Worm (Caenorhabditis elegans) whole organism, young adult: ENCODE results near the gene Y68A4B.3.

ENCODE experiments used
- F10E7.11 ChIP-seq: sonication (generic microtip); optimal IDR thresholded peaks from 2 replicates; lab custom pipeline; 2017; ENCODE audit warnings: mild to moderate bottlenecking, missing genetic modification characterization, moderate library complexity, missing compliant biosample characterization
- F49E8.2 ChIP-seq: sonication (generic microtip); optimal IDR thresholded peaks from 3 replicates; lab custom pipeline; 2017; ENCODE audit warnings: missing genetic modification characterization, mild to moderate bottlenecking, missing compliant biosample characterization, antibody characterized with exemption, moderate library complexity; ENCODE audit not compliant: insufficient read depth
- akir-1 ChIP-seq: fragments of 200-800 bp; sonication (Bioruptor generic); optimal IDR thresholded peaks from 2 replicates; lab custom pipeline; 2018; ENCODE audit warnings: mild to moderate bottlenecking, missing genetic modification characterization, moderate library complexity, missing compliant biosample characterization
- ama-1 ChIP-seq, 3 experiments: fragments of 150-350 bp in 1 of 3; sonication (generic microtip) in 2 of 3; optimal IDR thresholded peaks; 2 replicates each; lab custom pipeline; 2014 to 2018; ENCODE audit warnings: missing biosample characterization in 2 of 3, missing genetic modification characterization in 2 of 3, missing genetic modification reagents in 2 of 3
- athp-1 ChIP-seq: sonication (generic microtip); optimal IDR thresholded peaks from 2 replicates; lab custom pipeline; 2017; ENCODE audit warnings: mild to moderate bottlenecking, missing genetic modification characterization, missing compliant biosample characterization
- ceh-100 ChIP-seq: fragments of 200-800 bp; sonication (Bioruptor generic); IDR thresholded peaks from 2 replicates; pipeline ENCODE4 v1.3.6; 2022; ENCODE audit warnings: missing genetic modification reagents, missing genetic modification characterization, missing compliant biosample characterization
- ceh-58 ChIP-seq: fragments of 200-800 bp; sonication (Bioruptor generic); IDR thresholded peaks from 2 replicates; pipeline ENCODE4 v1.3.6; 2022; ENCODE audit warnings: missing genetic modification characterization, missing compliant biosample characterization
- him-1 ChIP-seq: sonication (generic microtip); optimal IDR thresholded peaks from 2 replicates; lab custom pipeline; 2016; ENCODE audit warnings: missing genotype, missing genetic modification reagents, missing genetic modification characterization, missing compliant biosample characterization
- madf-8 ChIP-seq: fragments of 200-800 bp; sonication (Bioruptor generic); conservative IDR thresholded peaks from 2 replicates; pipeline ENCODE4 v1.3.6; 2022; ENCODE audit warnings: missing genetic modification reagents, missing genetic modification characterization, missing compliant biosample characterization
- unc-62 ChIP-seq: fragments of 150-350 bp; optimal IDR thresholded peaks from 2 replicates; lab custom pipeline; 2014; ENCODE audit warnings: missing biosample characterization, missing genetic modification reagents, missing genetic modification characterization
- ztf-25 ChIP-seq: fragments of 200-800 bp; sonication (Bioruptor generic); IDR thresholded peaks from 2 replicates; pipeline ENCODE4 v1.3.6; 2022; ENCODE audit warnings: missing genetic modification reagents, missing genetic modification characterization, missing compliant biosample characterization

DNA sequence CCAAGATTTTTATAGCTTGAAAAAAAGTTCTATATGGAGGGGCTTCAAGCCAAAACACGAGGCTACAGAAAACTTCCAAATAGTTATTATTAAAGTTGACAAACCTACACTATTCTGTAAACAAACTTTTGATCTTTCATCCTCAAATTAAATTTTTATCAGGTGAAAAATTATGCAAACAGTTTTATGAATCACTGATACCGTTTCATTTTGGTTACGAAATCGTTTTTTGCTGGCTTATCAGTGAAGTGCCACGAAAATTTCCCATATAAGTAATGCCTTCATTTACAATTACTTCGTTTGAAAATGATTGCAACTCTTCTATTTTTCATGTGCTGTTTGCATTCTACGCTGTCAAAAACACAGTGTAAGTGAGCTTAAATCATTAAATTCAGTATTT lies 3.7 kb downstream of the Y68A4B.3 start, which contains the start of gene T19C9.8:
- TF ChIP-seq F49E8.2 (no peak), akir-1 (GFP tag; lab: Kevin White, UChicago) (no peak), F10E7.11 (tag; lab: Kevin White, UChicago) (no peak), unc-62 (GFP tag; lab: Kevin White, UChicago) (no peak), him-1 (no peak), athp-1 (tag; lab: Kevin White, UChicago) (no peak), ama-1 (optimal IDR thresholded peaks at IDR 0.05; lab: Kevin White, UChicago) (no peak), ama-1 (GFP tag; optimal IDR thresholded peaks at IDR 0.05; lab: Kevin White, UChicago) (no peak), ztf-25 (GFP tag; lab: Robert Waterston, UW) (no peak), ceh-58 (GFP tag; lab: Robert Waterston, UW) (no peak), ceh-100 (GFP tag; lab: Robert Waterston, UW) (no peak), madf-8 (GFP tag; lab: Robert Waterston, UW) (no peak)
